Fruit fly (Drosophila melanogaster) whole organism, pupa: ENCODE data around the gene CG15153.

Experiments
- CG10348 ChIP-seq: fragments of 200-800 bp; sonication (Bioruptor generic); IDR thresholded peaks from 2 replicates; pipeline ENCODE4 v1.3.6; 2022; ENCODE audit warnings: missing biosample characterization, missing genetic modification characterization
- CG12605 ChIP-seq: fragments of 200-800 bp; sonication (Bioruptor generic); IDR thresholded peaks from 2 replicates; pipeline ENCODE4 v1.3.6; 2022; ENCODE audit warnings: missing biosample characterization, missing genetic modification characterization
- CG13204 ChIP-seq: fragments of 200-800 bp; sonication (Bioruptor generic); optimal IDR thresholded peaks from 2 replicates; lab custom pipeline; 2018; ENCODE audit warnings: missing biosample characterization, mild to moderate bottlenecking, missing genetic modification characterization, moderate library complexity
- CG14655 ChIP-seq: fragments of 200-800 bp; sonication (Bioruptor generic); optimal IDR thresholded peaks from 3 replicates; lab custom pipeline; 2017; ENCODE audit warnings: mild to moderate bottlenecking, missing biosample characterization, missing genetic modification reagents, missing genetic modification characterization
- CG15710 ChIP-seq: fragments of 200-800 bp; sonication (Bioruptor generic); optimal IDR thresholded peaks from 2 replicates; lab custom pipeline; 2018; ENCODE audit warnings: missing biosample characterization, mild to moderate bottlenecking, missing genetic modification characterization, moderate library complexity
- CG17806 ChIP-seq: fragments of 200-800 bp; sonication (Bioruptor generic); optimal IDR thresholded peaks from 2 replicates; lab custom pipeline; 2018; ENCODE audit warnings: missing biosample characterization, mild to moderate bottlenecking, missing genetic modification characterization, moderate library complexity
- CG32121 ChIP-seq: fragments of 200-800 bp; sonication (Bioruptor generic); IDR thresholded peaks from 2 replicates; pipeline ENCODE4 v1.3.6; 2022; ENCODE audit warnings: missing biosample characterization, missing genetic modification characterization
- CG34367 ChIP-seq: fragments of 200-800 bp; sonication (Bioruptor generic); optimal IDR thresholded peaks from 2 replicates; lab custom pipeline; 2018; ENCODE audit warnings: missing biosample characterization, mild to moderate bottlenecking, missing genetic modification characterization
- CG4496 ChIP-seq: fragments of 200-800 bp; sonication (Bioruptor generic); IDR thresholded peaks from 3 replicates; pipeline ENCODE4 v1.3.6; 2022; ENCODE audit warnings: missing biosample characterization, missing genetic modification characterization
- CG8159 ChIP-seq: fragments of 200-800 bp; sonication (Bioruptor generic); optimal IDR thresholded peaks from 3 replicates; lab custom pipeline; 2018; ENCODE audit warnings: missing biosample characterization, mild to moderate bottlenecking, missing genetic modification characterization, moderate library complexity
- CG8301 ChIP-seq: fragments of 200-800 bp; sonication (Bioruptor generic); optimal IDR thresholded peaks from 2 replicates; lab custom pipeline; 2018; ENCODE audit warnings: missing biosample characterization, mild to moderate bottlenecking, missing genetic modification characterization
- CG9948 ChIP-seq: fragments of 200-800 bp; sonication (Bioruptor generic); optimal IDR thresholded peaks from 2 replicates; lab custom pipeline; 2018; ENCODE audit warnings: missing biosample characterization, mild to moderate bottlenecking, missing genetic modification characterization, moderate library complexity
- D1 ChIP-seq: fragments of 200-800 bp; sonication (Bioruptor generic); optimal IDR thresholded peaks from 2 replicates; lab custom pipeline; 2018; ENCODE audit warnings: missing biosample characterization, mild to moderate bottlenecking, missing genetic modification characterization, moderate library complexity
- EcR ChIP-seq: fragments of 200-800 bp; sonication (Bioruptor generic); optimal IDR thresholded peaks from 3 replicates; lab custom pipeline; 2019; ENCODE audit warnings: missing biosample characterization, missing genetic modification characterization, mild to moderate bottlenecking, moderate library complexity, missing genetic modification reagents
- Ets98B ChIP-seq: fragments of 200-800 bp; sonication (Bioruptor generic); IDR thresholded peaks from 2 replicates; pipeline ENCODE4 v1.3.6; 2022; ENCODE audit warnings: missing biosample characterization, missing genetic modification characterization
- Pif1B ChIP-seq: fragments of 200-800 bp; sonication (Bioruptor generic); optimal IDR thresholded peaks from 3 replicates; lab custom pipeline; 2016; ENCODE audit warnings: missing biosample characterization, missing genetic modification characterization
- Snoo ChIP-seq: fragments of 200-800 bp; sonication (Bioruptor generic); optimal IDR thresholded peaks from 3 replicates; lab custom pipeline; 2017; ENCODE audit warnings: missing biosample characterization, mild to moderate bottlenecking, missing genetic modification characterization, inconsistent platforms
- fd96Ca ChIP-seq: fragments of 200-800 bp; sonication (Bioruptor generic); IDR thresholded peaks from 3 replicates; pipeline ENCODE4 v1.3.6; 2022; ENCODE audit warnings: missing biosample characterization, missing genetic modification characterization
- gl ChIP-seq: fragments of 200-800 bp; sonication (Bioruptor generic); optimal IDR thresholded peaks from 2 replicates; lab custom pipeline; 2018; ENCODE audit warnings: missing biosample characterization, mild to moderate bottlenecking, missing genetic modification characterization
- rn ChIP-seq: fragments of 200-800 bp; sonication (Bioruptor generic); IDR thresholded peaks from 2 replicates; pipeline ENCODE4 v1.3.6; 2022; ENCODE audit warnings: missing biosample characterization, missing genetic modification characterization

CG15153 gene

dm6 chr2L:18115104-18115503, 23.0 kb upstream of the CG15153 start:
- TF ChIP-seq CG10348 (GFP tag; lab: Robert Waterston, UW) (no peak), EcR (no peak), gl (tag; lab: Kevin White, UChicago) (no peak), CG17806 (tag; lab: Kevin White, UChicago) (no peak), CG9948 (no peak), CG14655 (no peak), CG8159 (tag; lab: Kevin White, UChicago) (no peak), Snoo (tag; lab: Kevin White, UChicago) (no peak), CG15710 (no peak), CG4496 (no peak), Pif1B (no peak), CG8301 (tag; lab: Kevin White, UChicago) (no peak), fd96Ca (GFP tag; lab: Robert Waterston, UW) (no peak), CG13204 (GFP tag; lab: Kevin White, UChicago) (no peak), Ets98B (GFP tag; lab: Robert Waterston, UW) (no peak)

- TF ChIP-seq Pif1B (no peak), CG10348 (GFP tag; lab: Robert Waterston, UW) (0 out of 2 replicates have a peak, but pooled peaks have one; percentile 14)
These were observed 22.2 kb upstream of the CG15153 start, which contains the start of gene CG15152 for dm6 chr2L:18114176-18114703. CG15152 (plus strand) TSS chr2L:18114547.

dm6 chr2L:18113079-18113478, 21.0 kb upstream of the CG15153 start, which contains the start of gene CG44476:
CG44476 (minus strand) TSS chr2L:18113179.
- TF ChIP-seq Ets98B (GFP tag; lab: Robert Waterston, UW): no peak

- no peak for TF ChIP-seq CG8301 (tag; lab: Kevin White, UChicago)
- TF ChIP-seq Snoo (tag; lab: Kevin White, UChicago): no peak
- no peak for TF ChIP-seq Ets98B (GFP tag; lab: Robert Waterston, UW)
- TF ChIP-seq Pif1B: no peak
- no peak for TF ChIP-seq EcR
- no peak for TF ChIP-seq gl (tag; lab: Kevin White, UChicago)
- no peak for TF ChIP-seq CG34367
- TF ChIP-seq CG10348 (GFP tag; lab: Robert Waterston, UW): no peak
- no peak for TF ChIP-seq fd96Ca (GFP tag; lab: Robert Waterston, UW)
- TF ChIP-seq CG12605: no peak
- TF ChIP-seq CG15710: no peak
- no peak for TF ChIP-seq CG13204 (GFP tag; lab: Kevin White, UChicago)
- TF ChIP-seq D1 (tag; lab: Kevin White, UChicago): no peak
- TF ChIP-seq CG17806 (tag; lab: Kevin White, UChicago): no peak
These were observed 20.4 kb upstream of the CG15153 start for dm6 chr2L:18112435-18112834.

dm6 chr2L:18096268-18096667, 4.2 kb upstream of the CG15153 start, which contains the start of gene Slc25A46b:
Slc25A46b (plus strand) TSS chr2L:18096568.
- TF ChIP-seq CG9948 (no peak), D1 (tag; lab: Kevin White, UChicago) (no peak), CG13204 (GFP tag; lab: Kevin White, UChicago) (no peak), CG8301 (tag; lab: Kevin White, UChicago) (no peak)

- no peak for TF ChIP-seq gl (tag; lab: Kevin White, UChicago)
- TF ChIP-seq Snoo (tag; lab: Kevin White, UChicago): no peak
- no peak for TF ChIP-seq Pif1B
- TF ChIP-seq fd96Ca (GFP tag; lab: Robert Waterston, UW): no peak
These were observed 351 bp downstream of the CG15153 start for dm6 chr2L:18091705-18092104.

- no peak for TF ChIP-seq CG13204 (GFP tag; lab: Kevin White, UChicago)
- no peak for TF ChIP-seq D1 (tag; lab: Kevin White, UChicago)
- TF ChIP-seq EcR: no peak
- TF ChIP-seq fd96Ca (GFP tag; lab: Robert Waterston, UW): no peak
- no peak for TF ChIP-seq rn
- TF ChIP-seq CG8301 (tag; lab: Kevin White, UChicago): no peak
- TF ChIP-seq, all 21 proteins: peak for 0
These were observed 8.1 kb downstream of the CG15153 start, which contains the start of gene CG31741 for dm6 chr2L:18083956-18084355. CG31741 (plus strand) TSS chr2L:18084256.

dm6 chr2L:18081328-18081727, 10.7 kb downstream of the CG15153 start, which contains the start of gene ninaD:
ninaD (plus strand) TSS chr2L:18081628.
- no peak for TF ChIP-seq CG4496
- TF ChIP-seq CG12605: no peak
- no peak for TF ChIP-seq CG34367
- no peak for TF ChIP-seq EcR
- TF ChIP-seq CG8159 (tag; lab: Kevin White, UChicago): no peak
- TF ChIP-seq CG8301 (tag; lab: Kevin White, UChicago): no peak
- no peak for TF ChIP-seq CG13204 (GFP tag; lab: Kevin White, UChicago)
- no peak for TF ChIP-seq gl (tag; lab: Kevin White, UChicago)
- TF ChIP-seq CG9948: no peak
- no peak for TF ChIP-seq fd96Ca (GFP tag; lab: Robert Waterston, UW)
- TF ChIP-seq CG17806 (tag; lab: Kevin White, UChicago): no peak
- no peak for TF ChIP-seq Pif1B
- TF ChIP-seq CG15710: no peak
- no peak for TF ChIP-seq CG32121 (GFP tag; lab: Robert Waterston, UW)
- TF ChIP-seq Ets98B (GFP tag; lab: Robert Waterston, UW): no peak
- TF ChIP-seq CG14655: no peak
- no peak for TF ChIP-seq CG10348 (GFP tag; lab: Robert Waterston, UW)
- TF ChIP-seq rn: no peak
- no peak for TF ChIP-seq Snoo (tag; lab: Kevin White, UChicago)
- TF ChIP-seq D1 (tag; lab: Kevin White, UChicago): no peak
